Fruit fly (Drosophila melanogaster): ENCODE data around the gene CG18266.
A peak's percentile ranks its signal among the peaks of the same experiment; 100 is the strongest.

CG18266 gene

dm6 chr2L:5596533-5596932 lies at the start of gene CG18266:
CG18266 (plus strand) TSS chr2L:5596833.
- no peak for TF ChIP-seq noc (tag; optimal IDR thresholded peaks at IDR 0.05)

dm6 chr2L:5547288-5547777 lies 49.3 kb upstream of the CG18266 start:
- peak; percentile 23 for TF ChIP-seq noc (tag; optimal IDR thresholded peaks at IDR 0.05)

dm6 chr2L:5550735-5551134 lies 45.9 kb upstream of the CG18266 start, which contains the start of gene CG14014:
CG14014 (minus strand) TSS chr2L:5550835.
- TF ChIP-seq noc (tag; optimal IDR thresholded peaks at IDR 0.05): no peak

dm6 chr2L:5551538-5551937 lies 45.1 kb upstream of the CG18266 start, which contains the start of gene CG18269:
CG18269 (plus strand) TSS chr2L:5551838.
- no peak for TF ChIP-seq noc (tag; optimal IDR thresholded peaks at IDR 0.05)

dm6 chr2L:5553750-5554149 lies 42.9 kb upstream of the CG18266 start, which contains the start of the genes CG14013 and CG14017:
CG14013 (minus strand) TSS chr2L:5553850.
CG14017 (plus strand) TSS chr2L:5553897.
- no peak for TF ChIP-seq noc (tag; optimal IDR thresholded peaks at IDR 0.05)

- no peak for TF ChIP-seq noc (tag; optimal IDR thresholded peaks at IDR 0.05)
These were observed 41.8 kb upstream of the CG18266 start, which contains the start of gene GluRIIA for dm6 chr2L:5554818-5555217. GluRIIA (plus strand) TSS chr2L:5555072.

dm6 chr2L:5558809-5559392 lies 37.7 kb upstream of the CG18266 start, which contains the start of gene GluRIIB:
GluRIIB (plus strand) TSS chr2L:5559342.
- TF ChIP-seq noc (tag; optimal IDR thresholded peaks at IDR 0.05): no peak

dm6 chr2L:5567103-5567502 lies 29.5 kb upstream of the CG18266 start:
- no peak for TF ChIP-seq noc (tag; optimal IDR thresholded peaks at IDR 0.05)

- no peak for TF ChIP-seq noc (tag; optimal IDR thresholded peaks at IDR 0.05)
These were observed 27.1 kb upstream of the CG18266 start for dm6 chr2L:5569503-5569902.

- no peak for TF ChIP-seq noc (tag; optimal IDR thresholded peaks at IDR 0.05)
These were observed 15.6 kb upstream of the CG18266 start, which contains the start of gene CG14011 for dm6 chr2L:5581016-5581415. CG14011 (minus strand) TSS chr2L:5581116.

dm6 chr2L:5588314-5588713 lies 8.3 kb upstream of the CG18266 start, which contains the start of gene CG7251:
CG7251 (minus strand) TSS chr2L:5588414.
- TF ChIP-seq noc (tag; optimal IDR thresholded peaks at IDR 0.05): no peak

dm6 chr2L:5593839-5594238 lies 2.8 kb upstream of the CG18266 start:
- no peak for TF ChIP-seq noc (tag; optimal IDR thresholded peaks at IDR 0.05)

dm6 chr2L:5610108-5610507 lies 13.5 kb downstream of the CG18266 start:
- no peak for TF ChIP-seq noc (tag; optimal IDR thresholded peaks at IDR 0.05)

- no peak for TF ChIP-seq noc (tag; optimal IDR thresholded peaks at IDR 0.05)
These were observed 14.0 kb downstream of the CG18266 start for dm6 chr2L:5610629-5611028.

- TF ChIP-seq noc (tag; optimal IDR thresholded peaks at IDR 0.05): no peak
These were observed 20.6 kb downstream of the CG18266 start for dm6 chr2L:5617224-5617623.

- TF ChIP-seq noc (tag; optimal IDR thresholded peaks at IDR 0.05): no peak
These were observed 21.4 kb downstream of the CG18266 start, which contains the start of gene DIP-eta for dm6 chr2L:5617896-5618505. DIP-eta (minus strand) TSS chr2L:5617946.
